Worm (Caenorhabditis elegans) whole organism, L1 larva: ENCODE results near the gene dhs-28.
A peak's percentile ranks its signal among the peaks of the same experiment; 100 is the strongest.

Source experiments
- C16A3.4 ChIP-seq: fragments of 150-350 bp; optimal IDR thresholded peaks from 2 replicates; lab custom pipeline; 2014; ENCODE audit warnings: missing biosample characterization, missing genetic modification characterization
- aly-2 ChIP-seq: fragments of 150-350 bp; optimal IDR thresholded peaks from 2 replicates; lab custom pipeline; 2014; ENCODE audit warnings: missing biosample characterization, missing genetic modification characterization
- blmp-1 ChIP-seq: fragments of 150-350 bp; optimal IDR thresholded peaks from 2 replicates; lab custom pipeline; 2014; ENCODE audit warnings: missing biosample characterization, missing genetic modification characterization
- ceh-82 ChIP-seq, 3 experiments: fragments of 150-350 bp in 1 of 3; sonication (generic microtip) in 2 of 3; optimal IDR thresholded peaks; 2 replicates each; lab custom pipeline; 2014 to 2017; ENCODE audit warnings: missing biosample characterization in 3 of 3, missing genetic modification characterization in 3 of 3
- dpl-1 ChIP-seq, 3 experiments: fragments of 150-350 bp in 2 of 3; sonication (generic microtip) in 1 of 3; optimal IDR thresholded peaks; 2 replicates each; lab custom pipeline; 2014 to 2017; ENCODE audit warnings: missing biosample characterization in 3 of 3, missing genetic modification characterization in 3 of 3, missing genetic modification reagents in 3 of 3
- dsc-1 ChIP-seq: sonication (generic microtip); optimal IDR thresholded peaks from 2 replicates; lab custom pipeline; 2016; ENCODE audit warnings: mild to moderate bottlenecking, missing genetic modification characterization, missing compliant biosample characterization
- efl-1 ChIP-seq, 4 experiments: fragments of 150-350 bp; optimal IDR thresholded peaks in 3 of 4; peaks in 1 of 4; 1 replicate in 1 of 4; 2 replicates in 3 of 4; lab custom pipeline; 2014; ENCODE audit warnings: missing biosample characterization in 2 of 4, missing genetic modification characterization in 2 of 4, missing genetic modification reagents in 2 of 4
- egl-13 ChIP-seq: sonication (generic microtip); optimal IDR thresholded peaks from 2 replicates; lab custom pipeline; 2016; ENCODE audit warnings: missing genotype, missing genetic modification reagents, missing genetic modification characterization, missing compliant biosample characterization
- elt-2 ChIP-seq: sonication (generic microtip); optimal IDR thresholded peaks from 2 replicates; lab custom pipeline; 2016; ENCODE audit warnings: missing genetic modification characterization, mild to moderate bottlenecking, inconsistent platforms, missing compliant biosample characterization, missing genetic modification reagents
- elt-3 ChIP-seq, 6 experiments: fragments of 150-350 bp in 1 of 6; sonication (generic microtip); optimal IDR thresholded peaks; 2 replicates each; lab custom pipeline; 2017 to 2018; ENCODE audit warnings: missing biosample characterization in 6 of 6, missing genetic modification characterization in 6 of 6, inconsistent platforms in 1 of 6
- fkh-4 ChIP-seq: sonication (generic microtip); optimal IDR thresholded peaks from 2 replicates; lab custom pipeline; 2016; ENCODE audit warnings: missing compliant biosample characterization, missing genetic modification characterization, borderline replicate concordance
- fkh-8 ChIP-seq: sonication (generic microtip); optimal IDR thresholded peaks from 2 replicates; lab custom pipeline; 2016; ENCODE audit warnings: mild to moderate bottlenecking, missing genetic modification characterization, missing compliant biosample characterization
- hlh-4 ChIP-seq: sonication (generic microtip); optimal IDR thresholded peaks from 2 replicates; lab custom pipeline; 2016; ENCODE audit warnings: mild to moderate bottlenecking, missing genetic modification characterization, missing compliant biosample characterization
- isw-1 ChIP-seq: fragments of 200-800 bp; sonication (Bioruptor generic); IDR thresholded peaks from 2 replicates; pipeline ENCODE4 v1.3.6; 2022; ENCODE audit warnings: missing genetic modification characterization, missing compliant biosample characterization
- lin-14 ChIP-seq: fragments of 200-800 bp; sonication (Bioruptor generic); optimal IDR thresholded peaks from 2 replicates; lab custom pipeline; 2018; ENCODE audit warnings: mild to moderate bottlenecking, missing genetic modification characterization, moderate library complexity, missing compliant biosample characterization
- lin-35 ChIP-seq, 2 experiments: fragments of 150-350 bp; optimal IDR thresholded peaks; 2 replicates each; lab custom pipeline; 2014; ENCODE audit warnings: missing biosample characterization in 2 of 2, missing genetic modification characterization in 2 of 2, missing genetic modification reagents in 2 of 2
- lin-39 ChIP-seq: fragments of 150-350 bp; optimal IDR thresholded peaks from 2 replicates; lab custom pipeline; 2014; ENCODE audit warnings: missing biosample characterization, missing genetic modification reagents, missing genetic modification characterization
- lsy-2 ChIP-seq, 2 experiments: fragments of 150-350 bp; optimal IDR thresholded peaks; 2 replicates each; lab custom pipeline; 2014; ENCODE audit warnings: missing biosample characterization in 2 of 2, missing genetic modification characterization in 2 of 2
- mef-2 ChIP-seq: fragments of 150-350 bp; optimal IDR thresholded peaks from 2 replicates; lab custom pipeline; 2014; ENCODE audit warnings: missing biosample characterization, missing genetic modification characterization
- mep-1 ChIP-seq: fragments of 150-350 bp; optimal IDR thresholded peaks from 2 replicates; lab custom pipeline; 2014; ENCODE audit warnings: missing biosample characterization, missing genetic modification characterization
- nhr-20 ChIP-seq: sonication (generic microtip); optimal IDR thresholded peaks from 2 replicates; lab custom pipeline; 2016; ENCODE audit warnings: mild to moderate bottlenecking, missing genetic modification characterization, missing compliant biosample characterization
- nhr-28 ChIP-seq: fragments of 150-350 bp; optimal IDR thresholded peaks from 2 replicates; lab custom pipeline; 2014; ENCODE audit warnings: missing biosample characterization, missing genetic modification characterization
- nhr-47 ChIP-seq: sonication (generic microtip); optimal IDR thresholded peaks from 2 replicates; lab custom pipeline; 2016; ENCODE audit warnings: mild to moderate bottlenecking, missing genetic modification characterization, moderate library complexity, missing compliant biosample characterization
- nhr-71 ChIP-seq: sonication (generic microtip); optimal IDR thresholded peaks from 2 replicates; lab custom pipeline; 2016; ENCODE audit warnings: mild to moderate bottlenecking, missing genetic modification characterization, moderate library complexity, missing compliant biosample characterization
- nhr-84 ChIP-seq: sonication (generic microtip); optimal IDR thresholded peaks from 2 replicates; lab custom pipeline; 2017; ENCODE audit warnings: missing biosample characterization, missing genetic modification characterization
- nhr-85 ChIP-seq: sonication (generic microtip); peaks from one replicate; lab custom pipeline; 2016; ENCODE audit warnings: missing genetic modification characterization, inconsistent platforms, missing compliant biosample characterization
- nhr-90 ChIP-seq: sonication (generic microtip); optimal IDR thresholded peaks from 2 replicates; lab custom pipeline; 2016; ENCODE audit warnings: mild to moderate bottlenecking, missing genetic modification characterization, missing compliant biosample characterization; ENCODE audit not compliant: poor library complexity
- snu-23 ChIP-seq: sonication (generic microtip); optimal IDR thresholded peaks from 2 replicates; lab custom pipeline; 2016; ENCODE audit warnings: missing genetic modification characterization, missing compliant biosample characterization
- tbx-2 ChIP-seq: sonication (generic microtip); optimal IDR thresholded peaks from 2 replicates; lab custom pipeline; 2016; ENCODE audit warnings: missing genetic modification characterization, missing compliant biosample characterization
- tlp-1 ChIP-seq: fragments of 150-350 bp; optimal IDR thresholded peaks from 2 replicates; lab custom pipeline; 2014; ENCODE audit warnings: missing biosample characterization, missing genetic modification characterization
- unc-30 ChIP-seq: sonication (generic microtip); optimal IDR thresholded peaks from 2 replicates; lab custom pipeline; 2017; ENCODE audit warnings: missing biosample characterization, missing genetic modification characterization
- unc-86 ChIP-seq: sonication (generic microtip); optimal IDR thresholded peaks from 2 replicates; lab custom pipeline; 2016; ENCODE audit warnings: missing genetic modification characterization, missing compliant biosample characterization
- unc-98 ChIP-seq: fragments of 200-800 bp; sonication (Bioruptor generic); IDR thresholded peaks from 2 replicates; pipeline ENCODE4 v1.3.6; 2022; ENCODE audit warnings: missing genetic modification characterization, missing compliant biosample characterization
- xbp-1 ChIP-seq: sonication (generic microtip); optimal IDR thresholded peaks from 2 replicates; lab custom pipeline; 2016; ENCODE audit warnings: missing genetic modification characterization, missing compliant biosample characterization
- ztf-4 ChIP-seq: fragments of 150-350 bp; optimal IDR thresholded peaks from 2 replicates; lab custom pipeline; 2014; ENCODE audit warnings: missing biosample characterization, missing genetic modification characterization

The dhs-28 gene

DNA sequence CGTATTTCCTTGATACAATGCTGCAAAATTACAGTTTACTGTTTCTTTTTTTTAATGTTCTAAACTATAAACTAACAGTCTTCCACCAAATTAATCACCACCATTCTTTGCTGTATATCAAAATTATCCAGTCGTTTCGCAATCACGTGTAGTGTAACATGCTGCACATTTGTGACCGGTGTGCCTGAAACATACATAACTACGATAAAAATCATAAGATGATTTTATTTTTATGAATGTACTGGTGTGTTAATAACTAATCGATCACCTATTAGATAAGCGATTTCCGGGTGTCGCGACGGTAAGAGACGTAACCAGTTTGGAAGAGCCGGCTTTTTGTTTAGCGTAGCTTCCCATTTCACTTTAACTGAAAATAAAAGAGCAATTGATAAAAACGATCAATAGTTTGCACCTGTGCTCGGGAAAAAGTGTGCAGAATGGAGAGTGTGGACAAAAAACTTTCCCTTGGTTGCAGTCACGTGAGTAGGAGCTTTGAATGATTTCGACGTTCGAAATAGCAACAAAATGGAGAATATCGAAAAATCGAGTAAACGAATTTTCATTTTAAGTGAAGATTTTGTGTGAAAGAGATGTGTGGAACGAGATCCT is 29.2 kb upstream of the dhs-28 start, which contains the start of gene sgca-1 (continued):
- no peak for TF ChIP-seq dpl-1 (GFP tag; optimal IDR thresholded peaks at IDR 0.05; lab: Kevin White, UChicago)
- TF ChIP-seq unc-98 = no peak
- TF ChIP-seq unc-30 = no peak
- no peak for TF ChIP-seq elt-3 (tag; optimal IDR thresholded peaks at IDR 0.05; lab: Kevin White, UChicago)
- peak; percentile 35 for TF ChIP-seq nhr-90 (tag; lab: Kevin White, UChicago)
- TF ChIP-seq blmp-1 (tag; lab: Kevin White, UChicago) = no peak
- peak; percentile 95 for TF ChIP-seq elt-2 (tag; lab: Kevin White, UChicago)
- TF ChIP-seq, all 84 proteins: peak for 6

DNA sequence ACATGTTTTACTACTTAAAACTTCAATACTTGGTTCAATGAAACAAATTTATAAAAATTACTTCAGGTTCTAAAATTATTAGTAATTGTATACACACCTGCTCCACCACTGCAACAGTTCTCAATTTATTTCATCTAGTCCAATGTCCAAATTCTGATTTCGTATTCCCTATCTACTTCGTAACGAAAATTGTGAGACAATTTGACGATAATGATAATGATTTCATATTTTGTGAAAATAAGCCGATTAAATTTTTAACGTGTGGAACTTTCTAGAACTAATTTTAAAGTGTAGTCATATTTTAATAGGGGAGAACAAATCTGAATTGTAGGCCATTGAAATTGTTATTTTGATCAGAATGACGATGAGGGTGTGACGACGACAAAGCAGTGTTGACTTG is 27.8 kb upstream of the dhs-28 start:
- TF ChIP-seq C16A3.4 (tag; lab: Kevin White, UChicago) = no peak
- no peak for TF ChIP-seq efl-1 (optimal IDR thresholded peaks at IDR 0.05; lab: Kevin White, UChicago)
- TF ChIP-seq efl-1 (GFP tag; optimal IDR thresholded peaks at IDR 0.05 in 1 of 2; lab: Kevin White, UChicago) = peak in 1 of 2 experiments; percentile 89

DNA sequence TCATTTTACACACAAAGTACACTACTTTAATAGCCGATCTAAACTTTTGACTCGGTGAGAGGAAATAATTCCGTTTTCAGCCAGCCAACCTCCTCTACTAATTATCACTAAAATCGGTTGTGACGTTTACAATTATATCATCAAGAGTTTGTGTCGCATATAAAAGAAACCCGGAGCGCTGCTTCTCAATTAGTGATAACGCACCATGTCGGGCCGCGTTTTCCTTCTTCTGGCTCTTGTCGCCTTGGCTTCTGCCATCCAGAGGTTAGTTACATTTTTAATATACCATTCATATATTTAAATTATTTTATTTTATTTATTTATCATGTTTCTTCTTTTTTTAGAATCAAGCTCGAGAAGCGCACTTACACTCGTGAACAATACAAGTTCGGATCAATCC is 27.3 kb upstream of the dhs-28 start, which contains the start of gene asp-3:
asp-3 (plus strand) TSS at position 79 of the 400 bp plus-strand sequence.
- TF ChIP-seq snu-23 (GFP tag; lab: Kevin White, UChicago) (no peak), lin-35 (GFP tag; optimal IDR thresholded peaks at IDR 0.05; lab: Kevin White, UChicago) (peak in 1 of 2 experiments; percentile 21), elt-2 (tag; lab: Kevin White, UChicago) (peak; percentile 39), isw-1 (GFP tag; lab: Robert Waterston, UW) (no peak)

DNA sequence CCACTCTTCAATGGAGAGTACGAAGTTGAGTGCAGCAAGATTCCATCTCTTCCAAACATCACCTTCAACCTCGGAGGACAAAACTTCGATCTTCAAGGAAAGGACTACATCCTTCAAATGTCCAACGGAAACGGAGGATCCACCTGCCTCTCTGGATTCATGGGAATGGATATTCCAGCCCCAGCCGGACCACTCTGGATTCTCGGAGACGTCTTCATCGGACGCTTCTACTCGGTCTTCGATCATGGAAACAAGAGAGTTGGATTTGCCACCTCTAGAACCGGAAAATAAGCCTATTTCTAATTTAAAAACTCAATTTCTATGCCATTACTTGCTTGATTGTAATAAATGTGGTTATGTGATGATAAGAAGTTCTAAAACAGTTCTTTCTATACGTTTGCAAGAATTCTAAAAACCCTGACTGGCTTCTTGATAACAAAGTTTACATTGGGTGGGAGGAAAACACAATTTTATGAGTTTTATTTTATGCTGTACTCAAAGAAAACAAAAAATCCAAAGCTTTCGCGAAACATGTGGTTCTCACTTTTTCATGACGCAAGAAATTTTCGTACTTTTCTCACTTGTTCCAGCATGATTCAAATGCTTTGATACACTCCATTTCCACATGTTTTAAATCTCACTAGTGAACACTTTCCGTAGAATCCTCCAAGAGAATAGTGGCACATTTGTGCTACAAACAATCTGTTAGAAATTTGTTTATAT is 25.8 kb upstream of the dhs-28 start:
- TF ChIP-seq lsy-2 (tag; optimal IDR thresholded peaks at IDR 0.05; lab: Kevin White, UChicago) (peak in 1 of 2 experiments; percentile 6), tlp-1 (no peak), lin-35 (GFP tag; optimal IDR thresholded peaks at IDR 0.05; lab: Kevin White, UChicago) (peak in 1 of 2 experiments; percentile 38), aly-2 (tag; lab: Kevin White, UChicago) (peak; percentile 49), hlh-4 (tag; lab: Kevin White, UChicago) (no peak), dsc-1 (tag; lab: Kevin White, UChicago) (peak; percentile 88), nhr-85 (tag; lab: Kevin White, UChicago) (no peak), elt-2 (tag; lab: Kevin White, UChicago) (peak; percentile 70), nhr-47 (tag; lab: Kevin White, UChicago) (no peak), nhr-71 (tag; lab: Kevin White, UChicago) (peak; percentile 27), fkh-4 (peak; percentile 30)

DNA sequence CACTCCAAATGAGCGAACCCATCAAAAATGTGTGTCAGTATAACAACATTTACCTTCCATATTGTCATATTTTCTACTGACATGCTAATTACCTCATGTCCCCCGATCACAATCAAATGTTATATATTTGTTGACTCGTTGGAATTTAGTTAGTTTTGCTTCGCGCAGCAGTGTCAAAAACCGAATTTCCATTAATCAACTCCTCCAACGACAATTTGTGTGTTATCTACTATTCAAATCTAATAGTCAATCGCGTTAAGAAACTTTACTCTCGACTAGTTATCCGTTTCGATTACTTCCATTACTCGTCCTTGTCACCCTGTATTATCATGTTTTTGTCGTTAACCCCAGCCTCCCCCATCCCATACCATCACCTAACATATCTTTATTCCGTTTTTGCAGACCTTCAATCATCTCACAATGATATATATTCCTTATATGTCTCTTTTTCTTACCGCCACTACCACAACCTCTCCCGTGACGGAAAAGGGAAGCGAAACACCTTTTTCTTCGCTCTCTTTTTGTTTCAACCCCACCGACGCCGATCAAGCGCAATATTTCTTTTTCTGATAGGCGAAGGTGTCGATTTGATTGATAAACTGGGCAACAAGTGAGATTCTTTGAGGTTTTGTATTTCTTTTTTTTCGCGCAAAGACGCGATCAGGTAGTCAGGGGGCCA is 22.3 kb upstream of the dhs-28 start:
- TF ChIP-seq snu-23 (GFP tag; lab: Kevin White, UChicago) (peak; percentile 7), tbx-2 (tag; lab: Kevin White, UChicago) (peak; percentile 57), nhr-20 (peak; percentile 35), xbp-1 (tag; lab: Kevin White, UChicago) (no peak), fkh-8 (tag; lab: Kevin White, UChicago) (no peak), blmp-1 (tag; lab: Kevin White, UChicago) (peak; percentile 81), nhr-90 (tag; lab: Kevin White, UChicago) (peak; percentile 21), mef-2 (tag; lab: Kevin White, UChicago) (no peak), ztf-4 (tag; lab: Kevin White, UChicago) (no peak), lin-14 (GFP tag; lab: Kevin White, UChicago) (peak; percentile 52), unc-86 (no peak), mep-1 (tag; lab: Kevin White, UChicago) (peak; percentile 15), nhr-85 (tag; lab: Kevin White, UChicago) (peak; percentile 88), ceh-82 (tag; optimal IDR thresholded peaks at IDR 0.05; lab: Kevin White, UChicago) (no peak), lin-39 (no peak), nhr-28 (tag; lab: Kevin White, UChicago) (no peak), elt-2 (tag; lab: Kevin White, UChicago) (no peak), egl-13 (tag; lab: Kevin White, UChicago) (no peak), elt-3 (tag; optimal IDR thresholded peaks at IDR 0.05; lab: Kevin White, UChicago) (peak in 1 of 6 experiments; percentile 50), nhr-71 (tag; lab: Kevin White, UChicago) (peak; percentile 13), dsc-1 (tag; lab: Kevin White, UChicago) (no peak), nhr-84 (tag; lab: Kevin White, UChicago) (no peak)
